Worm (Caenorhabditis elegans) whole organism, late embryonic: ENCODE results near the gene srm-3.
"Not testable (repeated sequence)": the region's sequence is repeated elsewhere in the genome, so short reads cannot be mapped to it uniquely, and the experiment has no call there.

Experiments
- C38D4.7 ChIP-seq: fragments of 200-800 bp; sonication (Bioruptor generic); optimal IDR thresholded peaks from 2 replicates; lab custom pipeline; 2018; ENCODE audit warnings: mild to moderate bottlenecking, missing genetic modification characterization, moderate library complexity, missing compliant biosample characterization
- K09A11.1 ChIP-seq: sonication (generic microtip); optimal IDR thresholded peaks from 2 replicates; lab custom pipeline; 2017; ENCODE audit warnings: antibody characterized with exemption, mild to moderate bottlenecking, missing genetic modification characterization, missing compliant biosample characterization; ENCODE audit not compliant: insufficient read depth
- ceh-14 ChIP-seq: sonication (generic microtip); optimal IDR thresholded peaks from 2 replicates; lab custom pipeline; 2016; ENCODE audit warnings: missing genotype, missing genetic modification characterization, missing compliant biosample characterization
- ceh-19 ChIP-seq: fragments of 200-800 bp; sonication (Bioruptor generic); optimal IDR thresholded peaks from 2 replicates; lab custom pipeline; 2018; ENCODE audit warnings: mild to moderate bottlenecking, missing genetic modification characterization, missing compliant biosample characterization
- ceh-2 ChIP-seq: sonication (generic microtip); optimal IDR thresholded peaks from 2 replicates; lab custom pipeline; 2016; ENCODE audit warnings: missing genotype, missing genetic modification characterization, missing compliant biosample characterization
- ceh-31 ChIP-seq: sonication (generic microtip); optimal IDR thresholded peaks from 2 replicates; lab custom pipeline; 2016; ENCODE audit warnings: missing genetic modification characterization, missing compliant biosample characterization
- ceh-34 ChIP-seq: sonication (generic microtip); optimal IDR thresholded peaks from 2 replicates; lab custom pipeline; 2016; ENCODE audit warnings: mild to moderate bottlenecking, missing genetic modification characterization, missing compliant biosample characterization
- che-1 ChIP-seq: sonication (generic microtip); optimal IDR thresholded peaks from 2 replicates; lab custom pipeline; 2016; ENCODE audit warnings: mild to moderate bottlenecking, missing genetic modification characterization, missing compliant biosample characterization
- dmd-4 ChIP-seq: sonication (generic microtip); optimal IDR thresholded peaks from 2 replicates; lab custom pipeline; 2016; ENCODE audit warnings: borderline replicate concordance, missing genetic modification characterization, missing compliant biosample characterization
- elt-2 ChIP-seq: sonication (generic microtip); optimal IDR thresholded peaks from 2 replicates; lab custom pipeline; 2016; ENCODE audit warnings: missing genetic modification reagents, missing genetic modification characterization, missing compliant biosample characterization
- eyg-1 ChIP-seq: sonication (generic microtip); optimal IDR thresholded peaks from 2 replicates; lab custom pipeline; 2016; ENCODE audit warnings: missing genotype, missing genetic modification characterization, missing compliant biosample characterization
- fkh-10 ChIP-seq: fragments of 150-350 bp; optimal IDR thresholded peaks from 2 replicates; lab custom pipeline; 2014; ENCODE audit warnings: missing biosample characterization, missing genetic modification reagents, missing genetic modification characterization
- gmeb-2 ChIP-seq: sonication (generic microtip); optimal IDR thresholded peaks from 2 replicates; lab custom pipeline; 2016; ENCODE audit warnings: missing genetic modification characterization, inconsistent platforms, missing compliant biosample characterization
- hlh-30 ChIP-seq: sonication (generic microtip); optimal IDR thresholded peaks from 2 replicates; lab custom pipeline; 2017; ENCODE audit warnings: antibody characterized with exemption, missing genetic modification characterization, missing compliant biosample characterization; ENCODE audit not compliant: insufficient read depth
- hlh-8 ChIP-seq: sonication (generic microtip); optimal IDR thresholded peaks from 2 replicates; lab custom pipeline; 2016; ENCODE audit warnings: missing genotype, missing genetic modification characterization, missing compliant biosample characterization
- madf-2 ChIP-seq: sonication (generic microtip); optimal IDR thresholded peaks from 2 replicates; lab custom pipeline; 2017; ENCODE audit warnings: missing genetic modification characterization, missing compliant biosample characterization
- mec-3 ChIP-seq: sonication (generic microtip); optimal IDR thresholded peaks from 2 replicates; lab custom pipeline; 2016; ENCODE audit warnings: borderline replicate concordance, missing genetic modification characterization, missing compliant biosample characterization
- nfya-1 ChIP-seq: sonication (generic microtip); optimal IDR thresholded peaks from 2 replicates; lab custom pipeline; 2017; ENCODE audit warnings: missing genetic modification characterization, mild to moderate bottlenecking, missing compliant biosample characterization, antibody characterized with exemption, moderate library complexity
- npax-4 ChIP-seq: sonication (generic microtip); optimal IDR thresholded peaks from 2 replicates; lab custom pipeline; 2016; ENCODE audit warnings: missing genetic modification characterization, missing compliant biosample characterization
- odd-2 ChIP-seq: sonication (generic microtip); optimal IDR thresholded peaks from 2 replicates; lab custom pipeline; 2017; ENCODE audit warnings: antibody characterized with exemption, mild to moderate bottlenecking, missing genetic modification characterization, missing compliant biosample characterization
- pag-3 ChIP-seq: sonication (generic microtip); optimal IDR thresholded peaks from 2 replicates; lab custom pipeline; 2016; ENCODE audit warnings: missing compliant biosample characterization, missing genetic modification characterization, borderline replicate concordance
- pat-9 ChIP-seq: fragments of 200-800 bp; sonication (Bioruptor generic); optimal IDR thresholded peaks from 2 replicates; lab custom pipeline; 2018; ENCODE audit warnings: mild to moderate bottlenecking, missing genetic modification characterization, moderate library complexity, missing compliant biosample characterization
- pha-2 ChIP-seq: sonication (generic microtip); optimal IDR thresholded peaks from 2 replicates; lab custom pipeline; 2017; ENCODE audit warnings: mild to moderate bottlenecking, missing genetic modification characterization, missing compliant biosample characterization
- pha-4 ChIP-seq: fragments of 150-350 bp; optimal IDR thresholded peaks from 2 replicates; lab custom pipeline; 2018; ENCODE audit warnings: missing biosample characterization, missing genetic modification reagents, missing genetic modification characterization
- pqm-1 ChIP-seq: sonication (generic microtip); optimal IDR thresholded peaks from 2 replicates; lab custom pipeline; 2016; ENCODE audit warnings: missing genetic modification characterization, missing compliant biosample characterization
- pros-1 ChIP-seq: fragments of 150-350 bp; optimal IDR thresholded peaks from 2 replicates; lab custom pipeline; 2014; ENCODE audit warnings: missing biosample characterization, missing genetic modification reagents, missing genetic modification characterization
- sox-2 ChIP-seq: fragments of 200-800 bp; sonication (Bioruptor generic); IDR thresholded peaks from 2 replicates; pipeline ENCODE4 v1.3.6; 2022; ENCODE audit warnings: missing genetic modification reagents, missing genetic modification characterization, missing compliant biosample characterization
- ttx-3 ChIP-seq: sonication (generic microtip); optimal IDR thresholded peaks from 2 replicates; lab custom pipeline; 2016; ENCODE audit warnings: missing genetic modification reagents, missing genetic modification characterization, missing compliant biosample characterization
- unc-42 ChIP-seq: sonication (generic microtip); optimal IDR thresholded peaks from 2 replicates; lab custom pipeline; 2016; ENCODE audit warnings: missing genotype, missing genetic modification characterization, missing compliant biosample characterization
- unc-55 ChIP-seq: sonication (generic microtip); optimal IDR thresholded peaks from 2 replicates; lab custom pipeline; 2017; ENCODE audit warnings: missing biosample characterization, missing genetic modification reagents, missing genetic modification characterization
- unc-86 ChIP-seq: sonication (generic microtip); optimal IDR thresholded peaks from 2 replicates; lab custom pipeline; 2016; ENCODE audit warnings: missing genetic modification characterization, missing compliant biosample characterization
- ztf-16 ChIP-seq: sonication (generic microtip); optimal IDR thresholded peaks from 2 replicates; lab custom pipeline; 2017; ENCODE audit warnings: missing genetic modification characterization, missing compliant biosample characterization

The srm-3 gene

DNA sequence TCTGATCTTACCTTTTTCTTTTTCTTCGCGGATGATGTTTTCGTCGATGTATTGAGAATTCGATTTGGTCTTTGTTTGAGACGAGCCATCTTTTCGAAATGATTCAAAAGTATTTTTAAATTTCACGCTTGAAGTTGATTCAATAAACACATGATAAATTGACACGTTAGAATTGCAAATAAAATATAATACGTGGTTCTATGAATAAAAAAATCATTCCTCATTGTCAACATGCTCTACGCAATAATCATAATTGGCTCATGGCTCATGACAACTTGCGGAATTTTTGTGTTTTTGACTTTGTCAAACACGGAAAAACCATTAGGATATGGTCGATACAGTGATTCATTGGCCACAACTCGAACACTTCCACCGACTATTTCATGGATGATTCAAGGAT, 34.7 kb downstream of the srm-3 start, which contains the start of the genes htas-1 and ZK1251.3:
Gene htas-1 (minus strand): TSS at position 101 of the 400 bp plus-strand sequence.
Gene ZK1251.3 (plus strand): TSS at position 226 of the 400 bp plus-strand sequence.
- TF ChIP-seq pat-9 = no peak
- TF ChIP-seq fkh-10 (GFP tag; lab: Kevin White, UChicago) = no peak
- no peak for TF ChIP-seq dmd-4
- no peak for TF ChIP-seq unc-86 (tag; lab: Kevin White, UChicago)
- TF ChIP-seq mec-3 (tag; lab: Kevin White, UChicago) = no peak
- TF ChIP-seq nfya-1 (tag; lab: Kevin White, UChicago) = no peak
- no peak for TF ChIP-seq hlh-30 (tag; lab: Kevin White, UChicago)
- no peak for TF ChIP-seq K09A11.1 (tag; lab: Kevin White, UChicago)
- TF ChIP-seq pag-3 (tag; lab: Kevin White, UChicago) = no peak
- no peak for TF ChIP-seq C38D4.7 (GFP tag; lab: Kevin White, UChicago)
- TF ChIP-seq sox-2 (GFP tag; lab: Robert Waterston, UW) = no peak
- TF ChIP-seq ztf-16 (tag; lab: Kevin White, UChicago) = no peak
- no peak for TF ChIP-seq ceh-14 (tag; lab: Kevin White, UChicago)
- no peak for TF ChIP-seq ceh-2 (tag; lab: Kevin White, UChicago)
- TF ChIP-seq gmeb-2 (tag; lab: Kevin White, UChicago) = no peak
- no peak for TF ChIP-seq unc-55 (GFP tag; lab: Kevin White, UChicago)
- TF ChIP-seq npax-4 = no peak

DNA sequence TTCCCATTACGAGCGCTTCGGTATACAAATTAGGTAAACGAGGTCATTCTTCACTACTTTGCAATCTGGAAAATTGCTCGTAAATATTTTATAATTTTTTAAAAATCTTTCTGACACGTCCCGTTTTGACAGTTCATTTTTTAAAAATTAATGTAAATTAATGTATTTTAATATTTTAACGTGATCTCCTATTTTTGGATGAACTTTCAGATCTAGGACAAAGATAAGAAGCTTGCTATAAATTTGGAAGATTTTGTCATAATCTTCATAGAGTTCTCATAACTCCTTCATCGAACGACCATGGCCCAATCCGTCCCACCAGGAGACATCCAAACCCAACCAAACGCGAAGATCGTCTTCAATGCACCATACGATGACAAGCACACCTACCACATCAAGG, 39.9 kb downstream of the srm-3 start, which contains the start of gene msp-76:
Gene msp-76 (plus strand): TSS at position 301 of the 400 bp plus-strand sequence.
- not testable (repeated sequence) for TF ChIP-seq ttx-3, pha-2, eyg-1 (tag; lab: Kevin White, UChicago)
- TF ChIP-seq, all 69 proteins: peak for 0; not testable (repeated sequence) for 69

DNA sequence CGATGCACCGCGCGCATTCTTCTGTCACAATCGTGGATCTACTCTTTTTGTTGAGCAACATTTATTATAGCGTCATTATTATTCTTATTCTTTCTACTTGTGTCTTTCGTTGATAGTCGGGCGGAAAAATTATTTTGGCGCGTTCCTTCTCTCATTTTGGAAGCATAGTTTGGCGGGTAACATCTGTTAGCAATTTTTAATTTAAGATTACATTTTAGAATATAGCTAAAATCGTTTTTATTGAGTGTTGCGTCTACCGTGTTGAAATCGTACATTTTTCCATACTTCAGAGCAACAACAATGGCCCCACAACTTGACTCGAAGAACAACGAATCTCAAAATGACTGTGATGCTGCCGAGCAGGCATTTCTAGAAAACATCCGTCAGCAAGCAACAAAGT, 41.9 kb downstream of the srm-3 start, which contains the start of gene sdz-36:
Gene sdz-36 (plus strand): TSS at position 301 of the 400 bp plus-strand sequence.
- TF ChIP-seq pqm-1 (tag; lab: Kevin White, UChicago) = no peak
- no peak for TF ChIP-seq pros-1 (tag; lab: Kevin White, UChicago)

DNA sequence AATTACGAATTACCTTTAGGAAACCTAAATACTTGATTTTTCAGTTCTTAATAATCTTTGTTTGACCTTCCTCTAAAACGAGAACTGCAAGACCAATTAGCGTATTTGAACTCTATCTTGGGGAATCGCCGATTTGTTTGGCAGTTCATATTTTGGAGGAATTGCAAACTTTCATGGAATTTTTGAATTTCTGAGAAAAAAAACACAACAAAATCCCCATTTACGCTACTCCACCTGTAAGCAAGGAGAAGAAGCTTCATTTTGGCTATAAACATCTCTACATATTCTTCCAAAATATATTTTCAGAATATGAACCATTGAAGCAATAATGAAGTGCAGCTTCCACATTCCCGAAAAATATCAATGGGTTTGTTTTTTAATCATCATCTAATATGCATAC, 44.1 kb downstream of the srm-3 start, which contains the start of gene twk-9:
Gene twk-9 (plus strand): TSS at position 301 of the 400 bp plus-strand sequence.
- TF ChIP-seq ttx-3 (tag; lab: Kevin White, UChicago) = no peak
- TF ChIP-seq ceh-19 = no peak
- TF ChIP-seq ceh-31 = no peak
- TF ChIP-seq pha-4 = no peak
- no peak for TF ChIP-seq unc-55 (GFP tag; lab: Kevin White, UChicago)
- TF ChIP-seq unc-42 (tag; lab: Kevin White, UChicago) = no peak
- no peak for TF ChIP-seq ceh-34 (tag; lab: Kevin White, UChicago)
- no peak for TF ChIP-seq che-1
- TF ChIP-seq madf-2 (tag; lab: Kevin White, UChicago) = no peak
- no peak for TF ChIP-seq hlh-8 (tag; lab: Kevin White, UChicago)
- TF ChIP-seq odd-2 (tag; lab: Kevin White, UChicago) = no peak
- no peak for TF ChIP-seq ztf-16 (tag; lab: Kevin White, UChicago)
- no peak for TF ChIP-seq nfya-1 (tag; lab: Kevin White, UChicago)

DNA sequence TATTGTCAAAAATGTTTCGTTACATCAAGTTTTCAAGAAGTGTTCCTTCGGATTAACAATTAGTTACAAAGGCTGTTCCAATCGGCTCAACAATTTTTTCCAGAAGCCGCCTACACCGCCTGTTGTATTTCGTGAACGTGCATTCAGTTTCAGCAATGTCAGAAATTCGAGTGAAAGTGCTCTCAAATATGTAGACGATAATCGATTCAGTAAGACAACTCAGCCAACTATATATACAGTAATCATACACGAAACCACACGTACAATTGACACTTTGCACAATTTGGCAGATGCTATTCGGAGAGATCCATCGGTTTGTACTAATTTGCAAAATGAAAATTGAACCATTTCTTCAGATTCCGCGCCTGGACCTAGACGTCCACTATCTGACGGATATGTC, 47.7 kb downstream of the srm-3 start:
- TF ChIP-seq hlh-8 (tag; lab: Kevin White, UChicago) = no peak
- TF ChIP-seq C38D4.7 (GFP tag; lab: Kevin White, UChicago) = no peak
- no peak for TF ChIP-seq npax-4
- TF ChIP-seq K09A11.1 (tag; lab: Kevin White, UChicago) = no peak
- TF ChIP-seq ceh-14 (tag; lab: Kevin White, UChicago) = no peak
- no peak for TF ChIP-seq elt-2 (tag; lab: Kevin White, UChicago)
